Worm (Caenorhabditis elegans) whole organism, young adult: ENCODE measurements around the gene C29F7.2.
"Not testable (repeated sequence)": the region's sequence is repeated elsewhere in the genome, so short reads cannot be mapped to it uniquely, and the experiment has no call there.

Source experiments
- B0035.1 ChIP-seq: sonication (generic microtip); optimal IDR thresholded peaks from 2 replicates; lab custom pipeline; 2016; ENCODE audit warnings: missing genetic modification characterization, mild to moderate bottlenecking, missing compliant biosample characterization, missing genotype, missing genetic modification reagents
- B0336.3 ChIP-seq: fragments of 200-800 bp; sonication (Bioruptor generic); IDR thresholded peaks from 2 replicates; pipeline ENCODE4 v1.3.6; 2022; ENCODE audit warnings: missing genetic modification characterization, missing compliant biosample characterization
- F49E8.2 ChIP-seq: sonication (generic microtip); optimal IDR thresholded peaks from 3 replicates; lab custom pipeline; 2017; ENCODE audit warnings: missing genetic modification characterization, mild to moderate bottlenecking, missing compliant biosample characterization, antibody characterized with exemption, moderate library complexity; ENCODE audit not compliant: insufficient read depth
- F52B5.7 ChIP-seq: sonication (generic microtip); optimal IDR thresholded peaks from 2 replicates; lab custom pipeline; 2016; ENCODE audit warnings: mild to moderate bottlenecking, missing genetic modification characterization, missing compliant biosample characterization
- F55B11.4 ChIP-seq: sonication (generic microtip); optimal IDR thresholded peaks from 2 replicates; lab custom pipeline; 2016; ENCODE audit warnings: missing compliant biosample characterization, missing genetic modification characterization, borderline replicate concordance; ENCODE audit not compliant: insufficient read depth
- K11D2.4 ChIP-seq: fragments of 200-800 bp; sonication (Bioruptor generic); IDR thresholded peaks from 2 replicates; pipeline ENCODE4 v1.3.6; 2022; ENCODE audit warnings: missing genetic modification reagents, missing genetic modification characterization, missing compliant biosample characterization
- Y67H2A.10 ChIP-seq: fragments of 200-800 bp; sonication (Bioruptor generic); conservative IDR thresholded peaks from 2 replicates; pipeline ENCODE4 v1.3.6; 2022; ENCODE audit warnings: missing genetic modification reagents, missing genetic modification characterization, missing compliant biosample characterization
- ZK185.1 ChIP-seq: sonication (generic microtip); optimal IDR thresholded peaks from 2 replicates; lab custom pipeline; 2016; ENCODE audit warnings: mild to moderate bottlenecking, missing genetic modification characterization, missing compliant biosample characterization; ENCODE audit not compliant: poor library complexity, severe bottlenecking
- aptf-3 ChIP-seq: fragments of 200-800 bp; sonication (Bioruptor generic); IDR thresholded peaks from 2 replicates; pipeline ENCODE4 v1.3.6; 2022; ENCODE audit warnings: missing genetic modification characterization, missing compliant biosample characterization
- athp-1 ChIP-seq: sonication (generic microtip); optimal IDR thresholded peaks from 2 replicates; lab custom pipeline; 2017; ENCODE audit warnings: mild to moderate bottlenecking, missing genetic modification characterization, missing compliant biosample characterization
- attf-5 ChIP-seq: fragments of 200-800 bp; sonication (Bioruptor generic); optimal IDR thresholded peaks from 2 replicates; lab custom pipeline; 2018; ENCODE audit warnings: mild to moderate bottlenecking, missing genetic modification characterization, missing compliant biosample characterization
- attf-6 ChIP-seq: fragments of 200-800 bp; sonication (Bioruptor generic); IDR thresholded peaks from 2 replicates; pipeline ENCODE4 v1.3.6; 2022; ENCODE audit warnings: missing genetic modification reagents, missing genetic modification characterization, missing compliant biosample characterization
- bed-1 ChIP-seq: fragments of 200-800 bp; sonication (Bioruptor generic); IDR thresholded peaks from 2 replicates; pipeline ENCODE4 v1.3.6; 2022; ENCODE audit warnings: missing genetic modification reagents, missing genetic modification characterization, missing compliant biosample characterization
- ccch-3 ChIP-seq: fragments of 200-800 bp; sonication (Bioruptor generic); optimal IDR thresholded peaks from 2 replicates; lab custom pipeline; 2018; ENCODE audit warnings: mild to moderate bottlenecking, missing genetic modification characterization, missing compliant biosample characterization
- ekl-4 ChIP-seq: fragments of 200-800 bp; sonication (Bioruptor generic); IDR thresholded peaks from 2 replicates; pipeline ENCODE4 v1.3.6; 2022; ENCODE audit warnings: missing genetic modification reagents, missing genetic modification characterization, missing compliant biosample characterization
- ets-4 ChIP-seq: fragments of 200-800 bp; sonication (Bioruptor generic); optimal IDR thresholded peaks from 2 replicates; lab custom pipeline; 2018; ENCODE audit warnings: mild to moderate bottlenecking, missing genetic modification characterization, missing compliant biosample characterization
- hlh-12 ChIP-seq: sonication (generic microtip); optimal IDR thresholded peaks from 2 replicates; lab custom pipeline; 2016; ENCODE audit warnings: missing genetic modification characterization, missing compliant biosample characterization
- hmg-20 ChIP-seq: fragments of 200-800 bp; sonication (Bioruptor generic); IDR thresholded peaks from 2 replicates; pipeline ENCODE4 v1.3.6; 2022; ENCODE audit warnings: missing genetic modification reagents, missing genetic modification characterization, missing compliant biosample characterization
- lag-1 ChIP-seq: fragments of 200-800 bp; sonication (Bioruptor generic); IDR thresholded peaks from 2 replicates; pipeline ENCODE4 v1.3.6; 2022; ENCODE audit warnings: missing genetic modification reagents, missing genetic modification characterization, missing compliant biosample characterization
- let-526 ChIP-seq: fragments of 200-800 bp; sonication (Bioruptor generic); IDR thresholded peaks from 2 replicates; pipeline ENCODE4 v1.3.6; 2022; ENCODE audit warnings: missing genetic modification reagents, missing genetic modification characterization, missing compliant biosample characterization
- let-607 ChIP-seq, 2 experiments: fragments of 200-800 bp in 1 of 2; sonication (Bioruptor generic) in 1 of 2; sonication (generic microtip) in 1 of 2; optimal IDR thresholded peaks; 2 replicates each; lab custom pipeline; 2016 to 2018; ENCODE audit warnings: mild to moderate bottlenecking in 2 of 2, missing compliant biosample characterization in 2 of 2, missing genetic modification characterization in 2 of 2, moderate library complexity in 2 of 2, missing genotype in 1 of 2
- madf-10 ChIP-seq: sonication (generic microtip); optimal IDR thresholded peaks from 2 replicates; lab custom pipeline; 2016; ENCODE audit warnings: mild to moderate bottlenecking, missing genetic modification characterization, missing compliant biosample characterization
- madf-3 ChIP-seq: fragments of 200-800 bp; sonication (Bioruptor generic); IDR thresholded peaks from 2 replicates; pipeline ENCODE4 v1.3.6; 2022; ENCODE audit warnings: missing genetic modification reagents, missing genetic modification characterization, missing compliant biosample characterization
- mes-4 ChIP-seq: sonication (generic microtip); optimal IDR thresholded peaks from 2 replicates; lab custom pipeline; 2016; ENCODE audit warnings: missing genotype, missing genetic modification characterization, missing compliant biosample characterization
- nfya-2 ChIP-seq: fragments of 200-800 bp; sonication (Bioruptor generic); IDR thresholded peaks from 2 replicates; pipeline ENCODE4 v1.3.6; 2022; ENCODE audit warnings: missing genetic modification reagents, missing genetic modification characterization, missing compliant biosample characterization
- nfyb-1 ChIP-seq: fragments of 200-800 bp; sonication (Bioruptor generic); IDR thresholded peaks from 2 replicates; pipeline ENCODE4 v1.3.6; 2022; ENCODE audit warnings: missing genetic modification reagents, missing genetic modification characterization, missing compliant biosample characterization
- nhr-120 ChIP-seq: fragments of 200-800 bp; sonication (Bioruptor generic); IDR thresholded peaks from 2 replicates; pipeline ENCODE4 v1.3.6; 2022; ENCODE audit warnings: missing genetic modification characterization, missing compliant biosample characterization
- nhr-80 ChIP-seq: sonication (generic microtip); optimal IDR thresholded peaks from 2 replicates; lab custom pipeline; 2016; ENCODE audit warnings: missing genetic modification characterization, missing compliant biosample characterization
- nhr-90 ChIP-seq: sonication (generic microtip); optimal IDR thresholded peaks from 2 replicates; lab custom pipeline; 2016; ENCODE audit warnings: missing genotype, mild to moderate bottlenecking, missing genetic modification characterization, missing compliant biosample characterization
- pha-4 ChIP-seq: fragments of 150-350 bp; sonication (generic microtip); optimal IDR thresholded peaks from 2 replicates; lab custom pipeline; 2014; ENCODE audit warnings: missing biosample characterization, missing genetic modification reagents, missing genetic modification characterization
- rcor-1 ChIP-seq: fragments of 200-800 bp; sonication (Bioruptor generic); IDR thresholded peaks from 2 replicates; pipeline ENCODE4 v1.3.6; 2022; ENCODE audit warnings: missing genetic modification reagents, missing genetic modification characterization, missing compliant biosample characterization
- ztf-28 ChIP-seq: fragments of 200-800 bp; sonication (Bioruptor generic); IDR thresholded peaks from 2 replicates; pipeline ENCODE4 v1.3.6; 2022; ENCODE audit warnings: missing genetic modification reagents, missing genetic modification characterization, missing compliant biosample characterization
- ztf-6 ChIP-seq: fragments of 200-800 bp; sonication (Bioruptor generic); IDR thresholded peaks from 2 replicates; pipeline ENCODE4 v1.3.6; 2022; ENCODE audit warnings: missing genetic modification reagents, missing genetic modification characterization, missing compliant biosample characterization

The C29F7.2 gene

DNA sequence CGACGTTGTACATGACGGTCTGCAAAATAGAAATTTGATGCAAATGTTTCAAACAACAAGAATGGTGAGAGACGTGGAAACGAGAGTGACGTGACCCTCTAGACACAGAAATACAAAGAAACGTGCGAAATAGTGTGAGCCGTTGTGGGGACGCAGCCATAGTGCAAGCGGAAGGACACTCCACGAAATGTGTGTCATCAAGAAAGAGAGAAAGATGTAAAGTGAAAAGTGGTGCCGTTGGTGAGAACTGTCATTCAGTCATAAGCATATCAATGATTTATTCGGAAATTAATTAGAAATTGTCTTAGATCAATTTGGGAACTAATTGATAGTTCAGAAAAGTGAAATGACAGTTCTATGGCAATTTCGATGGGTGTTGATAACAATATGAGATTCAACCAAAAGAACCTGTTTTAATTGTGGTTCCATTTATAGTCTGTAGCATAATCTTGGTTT, 4.0 kb downstream of the C29F7.2 start, which contains the start of gene C29F7.3 (continued):
- TF ChIP-seq hmg-20 (GFP tag; lab: Robert Waterston, UW) (no peak), ztf-28 (no peak), let-607 (tag; optimal IDR thresholded peaks at IDR 0.05; lab: Kevin White, UChicago) (peak; percentile 84 to 92), lag-1 (GFP tag; lab: Robert Waterston, UW) (no peak), ets-4 (GFP tag; lab: Kevin White, UChicago) (peak; percentile 54), nhr-90 (no peak)

DNA sequence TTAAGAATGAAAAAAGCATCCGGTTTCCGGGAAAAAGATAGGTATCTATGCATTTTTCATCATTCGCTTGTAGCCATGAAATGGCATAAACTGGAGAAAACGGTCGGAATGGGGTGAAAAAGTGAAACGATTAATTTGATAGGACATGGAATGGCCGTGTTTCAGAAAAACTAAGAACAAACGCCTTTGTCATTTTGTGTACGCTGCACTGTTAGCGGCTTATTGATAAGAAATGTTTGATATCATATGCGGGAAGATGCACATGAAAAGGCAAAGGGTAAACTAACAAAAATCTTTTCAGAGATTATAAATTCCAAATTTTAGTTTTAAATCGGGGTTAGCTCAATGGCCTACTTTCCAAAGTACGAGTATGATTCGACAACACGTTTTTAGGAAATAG, 5.2 kb downstream of the C29F7.2 start:
- peak; percentile 80 for TF ChIP-seq nhr-80 (tag; lab: Kevin White, UChicago)
- TF ChIP-seq Y67H2A.10 (GFP tag; lab: Robert Waterston, UW): no peak
- no peak for TF ChIP-seq mes-4 (tag; lab: Kevin White, UChicago)
- 0 out of 2 replicates have a peak, but pooled peaks have one; percentile 11 for TF ChIP-seq nfyb-1 (GFP tag; lab: Robert Waterston, UW)
- TF ChIP-seq F49E8.2: no peak

DNA sequence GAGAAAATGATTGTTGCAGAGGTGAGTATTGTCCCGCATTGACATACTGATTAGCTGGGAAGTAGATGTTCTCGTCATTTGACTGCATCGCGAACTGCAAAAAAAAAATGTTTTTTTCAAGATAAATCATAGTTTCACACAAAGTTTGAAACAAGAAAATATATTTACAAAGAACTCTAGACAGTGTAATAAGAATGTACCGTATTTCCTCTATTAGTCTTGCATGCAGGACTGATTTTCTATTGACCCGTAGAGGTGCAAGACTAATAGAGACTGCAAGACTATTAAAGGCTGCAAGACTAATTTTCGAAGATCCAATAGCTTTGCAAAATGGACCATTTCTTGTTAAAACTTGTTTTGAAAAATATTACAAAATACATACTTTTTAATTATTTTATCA, 7.5 kb downstream of the C29F7.2 start, which contains the start of gene fkh-3:
fkh-3 (minus strand) TSS at position 101 of the 400 bp plus-strand sequence.
- TF ChIP-seq ztf-6 (GFP tag; lab: Robert Waterston, UW) (no peak), bed-1 (no peak)

DNA sequence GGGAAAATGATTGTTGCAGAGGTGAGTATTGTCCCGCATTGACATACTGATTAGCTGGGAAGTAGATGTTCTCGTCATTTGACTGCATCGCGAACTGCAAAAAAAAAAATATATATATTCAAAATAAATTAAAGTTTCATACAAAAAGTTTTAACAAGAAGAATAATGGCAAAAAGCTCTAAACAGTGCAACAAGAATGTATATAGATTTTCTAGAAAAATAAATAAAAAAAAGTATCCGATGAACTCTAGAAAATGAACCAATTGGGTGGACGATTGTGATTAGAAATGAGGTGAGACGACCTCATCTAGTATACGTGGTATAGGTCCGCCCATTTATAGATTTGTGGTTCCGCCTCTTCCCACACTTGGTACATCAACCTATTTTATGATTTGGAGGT, 12.9 kb downstream of the C29F7.2 start, which contains the start of gene fkh-4:
fkh-4 (minus strand) TSS at position 101 of the 400 bp plus-strand sequence.
- TF ChIP-seq madf-3 (GFP tag; lab: Robert Waterston, UW); bed-1; Y67H2A.10 (GFP tag; lab: Robert Waterston, UW): not testable (repeated sequence)

DNA sequence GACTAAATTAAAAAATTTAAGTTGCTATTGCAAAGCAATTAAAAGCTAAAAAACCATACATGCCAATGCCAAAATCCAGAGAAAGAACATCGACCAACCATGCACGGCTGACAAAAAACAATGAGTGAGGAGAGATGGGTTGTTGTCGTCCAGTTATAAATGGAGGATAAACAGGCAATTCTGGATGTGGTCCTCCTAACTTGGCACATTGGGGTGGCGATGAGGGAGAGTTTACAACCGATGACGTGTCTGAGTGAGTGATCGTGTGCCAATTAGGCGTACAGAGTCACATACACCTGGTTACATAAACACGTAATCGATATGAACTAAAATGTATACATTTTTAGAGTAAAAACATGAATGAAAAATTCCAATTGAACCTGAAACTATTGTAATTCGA, 15.5 kb downstream of the C29F7.2 start, which contains the start of gene C29F7.10:
C29F7.10 (minus strand) TSS at position 101 of the 400 bp plus-strand sequence.
- not testable (repeated sequence) for TF ChIP-seq B0035.1; nhr-120; ZK185.1 (tag; lab: Kevin White, UChicago)

DNA sequence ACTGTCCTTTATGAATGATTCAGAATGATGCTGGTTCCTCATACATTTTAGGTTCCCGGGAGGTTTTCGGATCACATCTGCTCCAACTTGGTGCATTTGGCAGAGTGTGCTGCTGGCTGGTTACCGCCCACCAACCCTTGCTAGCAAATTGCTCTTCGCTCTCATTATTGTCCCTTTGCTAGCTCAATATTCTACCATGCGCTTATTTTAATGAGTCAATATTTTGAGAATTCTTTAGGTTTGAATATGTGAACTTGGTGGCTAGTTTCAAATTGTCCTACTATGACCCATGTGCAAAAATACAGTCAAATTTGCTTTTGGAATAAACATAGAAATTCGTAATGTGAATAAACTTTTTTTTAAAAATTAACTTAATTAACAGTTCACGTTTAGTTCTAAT, 19.2 kb downstream of the C29F7.2 start:
- TF ChIP-seq F52B5.7 (tag; lab: Kevin White, UChicago): no peak
- TF ChIP-seq attf-5 (GFP tag; lab: Kevin White, UChicago): no peak
- no peak for TF ChIP-seq K11D2.4
- TF ChIP-seq madf-10 (tag; lab: Kevin White, UChicago): no peak
- TF ChIP-seq ZK185.1 (tag; lab: Kevin White, UChicago): no peak
- TF ChIP-seq B0035.1: no peak
- no peak for TF ChIP-seq F55B11.4 (tag; lab: Kevin White, UChicago)
- no peak for TF ChIP-seq pha-4 (tag; lab: Kevin White, UChicago)
- no peak for TF ChIP-seq aptf-3 (GFP tag; lab: Robert Waterston, UW)
- no peak for TF ChIP-seq athp-1 (tag; lab: Kevin White, UChicago)
- TF ChIP-seq hlh-12 (tag; lab: Kevin White, UChicago): no peak
- TF ChIP-seq rcor-1 (GFP tag; lab: Robert Waterston, UW): no peak
- TF ChIP-seq attf-6 (GFP tag; lab: Robert Waterston, UW): no peak
- TF ChIP-seq B0336.3 (GFP tag; lab: Robert Waterston, UW): no peak
- no peak for TF ChIP-seq let-526
- no peak for TF ChIP-seq ccch-3 (GFP tag; lab: Kevin White, UChicago)
- no peak for TF ChIP-seq nfya-2 (GFP tag; lab: Robert Waterston, UW)
- TF ChIP-seq ekl-4 (GFP tag; lab: Robert Waterston, UW): no peak
